Worm (Caenorhabditis elegans) whole organism, young adult: ENCODE results near the gene srm-4.

Source experiments
- B0019.2 ChIP-seq: fragments of 200-800 bp; sonication (Bioruptor generic); conservative IDR thresholded peaks from 2 replicates; pipeline ENCODE4 v1.3.6; 2022; ENCODE audit warnings: missing genetic modification reagents, missing genetic modification characterization, missing compliant biosample characterization
- B0035.1 ChIP-seq: sonication (generic microtip); optimal IDR thresholded peaks from 2 replicates; lab custom pipeline; 2016; ENCODE audit warnings: missing genetic modification characterization, mild to moderate bottlenecking, missing compliant biosample characterization, missing genotype, missing genetic modification reagents
- B0336.3 ChIP-seq: fragments of 200-800 bp; sonication (Bioruptor generic); IDR thresholded peaks from 2 replicates; pipeline ENCODE4 v1.3.6; 2022; ENCODE audit warnings: missing genetic modification characterization, missing compliant biosample characterization
- D2030.7 ChIP-seq: fragments of 200-800 bp; sonication (Bioruptor generic); IDR thresholded peaks from 2 replicates; pipeline ENCODE4 v1.3.6; 2022; ENCODE audit warnings: missing genetic modification reagents, missing genetic modification characterization, missing compliant biosample characterization
- F10E7.11 ChIP-seq: sonication (generic microtip); optimal IDR thresholded peaks from 2 replicates; lab custom pipeline; 2017; ENCODE audit warnings: mild to moderate bottlenecking, missing genetic modification characterization, moderate library complexity, missing compliant biosample characterization
- F37B4.10 ChIP-seq: fragments of 200-800 bp; sonication (Bioruptor generic); IDR thresholded peaks from 2 replicates; pipeline ENCODE4 v1.3.6; 2022; ENCODE audit warnings: missing genetic modification characterization, missing compliant biosample characterization
- F39B2.1 ChIP-seq: fragments of 200-800 bp; sonication (Bioruptor generic); IDR thresholded peaks from 2 replicates; pipeline ENCODE4 v1.3.6; 2022; ENCODE audit warnings: missing genetic modification reagents, missing genetic modification characterization, missing compliant biosample characterization
- F57C9.4 ChIP-seq: sonication (generic microtip); optimal IDR thresholded peaks from 2 replicates; lab custom pipeline; 2017; ENCODE audit warnings: mild to moderate bottlenecking, missing genetic modification characterization, missing compliant biosample characterization
- K11D2.4 ChIP-seq: fragments of 200-800 bp; sonication (Bioruptor generic); IDR thresholded peaks from 2 replicates; pipeline ENCODE4 v1.3.6; 2022; ENCODE audit warnings: missing genetic modification reagents, missing genetic modification characterization, missing compliant biosample characterization
- T26A5.8 ChIP-seq: sonication (generic microtip); optimal IDR thresholded peaks from 2 replicates; lab custom pipeline; 2016; ENCODE audit warnings: missing genetic modification characterization, missing compliant biosample characterization
- Y95B8A.8 ChIP-seq: fragments of 200-800 bp; sonication (Bioruptor generic); IDR thresholded peaks from 2 replicates; pipeline ENCODE4 v1.3.6; 2022; ENCODE audit warnings: missing genetic modification reagents, missing genetic modification characterization, missing compliant biosample characterization
- aptf-2 ChIP-seq: fragments of 200-800 bp; sonication (Bioruptor generic); conservative IDR thresholded peaks from 2 replicates; pipeline ENCODE4 v1.3.6; 2022; ENCODE audit warnings: missing genetic modification reagents, missing genetic modification characterization, missing compliant biosample characterization
- aptf-3 ChIP-seq: fragments of 200-800 bp; sonication (Bioruptor generic); IDR thresholded peaks from 2 replicates; pipeline ENCODE4 v1.3.6; 2022; ENCODE audit warnings: missing genetic modification characterization, missing compliant biosample characterization
- cebp-1 ChIP-seq, 2 experiments: fragments of 200-800 bp in 1 of 2; sonication (Bioruptor generic) in 1 of 2; sonication (generic microtip) in 1 of 2; IDR thresholded peaks in 1 of 2; optimal IDR thresholded peaks in 1 of 2; 2 replicates each; pipeline versions ENCODE4 v1.3.6 to Lab custom; 2017 to 2022; ENCODE audit warnings: missing compliant biosample characterization in 2 of 2, missing genetic modification characterization in 2 of 2, mild to moderate bottlenecking in 1 of 2, missing genetic modification reagents in 1 of 2, moderate library complexity in 1 of 2
- ceh-27 ChIP-seq: fragments of 200-800 bp; sonication (Bioruptor generic); optimal IDR thresholded peaks from 2 replicates; lab custom pipeline; 2018; ENCODE audit warnings: mild to moderate bottlenecking, missing genetic modification characterization, moderate library complexity, missing compliant biosample characterization
- ceh-40 ChIP-seq: fragments of 200-800 bp; sonication (Bioruptor generic); IDR thresholded peaks from 2 replicates; pipeline ENCODE4 v1.3.6; 2022; ENCODE audit warnings: missing genetic modification characterization, missing compliant biosample characterization
- chd-7 ChIP-seq: sonication (generic microtip); optimal IDR thresholded peaks from 2 replicates; lab custom pipeline; 2016; ENCODE audit warnings: mild to moderate bottlenecking, missing genetic modification characterization, moderate library complexity, missing compliant biosample characterization
- efl-1 ChIP-seq: fragments of 150-350 bp; optimal IDR thresholded peaks from 2 replicates; lab custom pipeline; 2014; ENCODE audit warnings: missing biosample characterization, missing genetic modification reagents, missing genetic modification characterization
- ekl-4 ChIP-seq: fragments of 200-800 bp; sonication (Bioruptor generic); IDR thresholded peaks from 2 replicates; pipeline ENCODE4 v1.3.6; 2022; ENCODE audit warnings: missing genetic modification reagents, missing genetic modification characterization, missing compliant biosample characterization
- ets-4 ChIP-seq: fragments of 200-800 bp; sonication (Bioruptor generic); optimal IDR thresholded peaks from 2 replicates; lab custom pipeline; 2018; ENCODE audit warnings: mild to moderate bottlenecking, missing genetic modification characterization, missing compliant biosample characterization
- fkh-3 ChIP-seq: sonication (generic microtip); optimal IDR thresholded peaks from 2 replicates; lab custom pipeline; 2016; ENCODE audit warnings: mild to moderate bottlenecking, missing genetic modification characterization, missing compliant biosample characterization
- let-526 ChIP-seq: fragments of 200-800 bp; sonication (Bioruptor generic); IDR thresholded peaks from 2 replicates; pipeline ENCODE4 v1.3.6; 2022; ENCODE audit warnings: missing genetic modification reagents, missing genetic modification characterization, missing compliant biosample characterization
- lin-35 ChIP-seq, 3 experiments: fragments of 150-350 bp in 2 of 3; sonication (generic microtip) in 1 of 3; optimal IDR thresholded peaks; 2 replicates each; lab custom pipeline; 2014 to 2018; ENCODE audit warnings: missing biosample characterization in 3 of 3, missing genetic modification characterization in 3 of 3, missing genetic modification reagents in 3 of 3
- madf-10 ChIP-seq: sonication (generic microtip); optimal IDR thresholded peaks from 2 replicates; lab custom pipeline; 2016; ENCODE audit warnings: mild to moderate bottlenecking, missing genetic modification characterization, missing compliant biosample characterization
- madf-3 ChIP-seq: fragments of 200-800 bp; sonication (Bioruptor generic); IDR thresholded peaks from 2 replicates; pipeline ENCODE4 v1.3.6; 2022; ENCODE audit warnings: missing genetic modification reagents, missing genetic modification characterization, missing compliant biosample characterization
- mes-4 ChIP-seq: sonication (generic microtip); optimal IDR thresholded peaks from 2 replicates; lab custom pipeline; 2016; ENCODE audit warnings: missing genotype, missing genetic modification characterization, missing compliant biosample characterization
- nfya-1 ChIP-seq: sonication (generic microtip); optimal IDR thresholded peaks from 2 replicates; lab custom pipeline; 2017; ENCODE audit warnings: antibody characterized with exemption, missing compliant biosample characterization, missing genetic modification characterization, borderline replicate concordance; ENCODE audit not compliant: insufficient read depth
- nhr-179 ChIP-seq: sonication (generic microtip); optimal IDR thresholded peaks from 2 replicates; lab custom pipeline; 2016; ENCODE audit warnings: mild to moderate bottlenecking, missing genetic modification characterization, missing compliant biosample characterization
- nhr-80 ChIP-seq: sonication (generic microtip); optimal IDR thresholded peaks from 2 replicates; lab custom pipeline; 2016; ENCODE audit warnings: missing genetic modification characterization, missing compliant biosample characterization
- nhr-90 ChIP-seq: sonication (generic microtip); optimal IDR thresholded peaks from 2 replicates; lab custom pipeline; 2016; ENCODE audit warnings: missing genotype, mild to moderate bottlenecking, missing genetic modification characterization, missing compliant biosample characterization
- pha-4 ChIP-seq: fragments of 150-350 bp; sonication (generic microtip); optimal IDR thresholded peaks from 2 replicates; lab custom pipeline; 2014; ENCODE audit warnings: missing biosample characterization, missing genetic modification reagents, missing genetic modification characterization
- snpc-1.3 ChIP-seq: sonication (generic microtip); optimal IDR thresholded peaks from 2 replicates; lab custom pipeline; 2017; ENCODE audit warnings: missing genetic modification characterization, mild to moderate bottlenecking, missing compliant biosample characterization, antibody characterized with exemption, moderate library complexity, missing genotype, missing genetic modification reagents; ENCODE audit not compliant: insufficient read depth
- snpc-4 ChIP-seq, 5 experiments: fragments of 150-350 bp in 1 of 5; sonication (generic microtip) in 4 of 5; optimal IDR thresholded peaks; 2 replicates each; lab custom pipeline; 2014 to 2018; ENCODE audit warnings: missing genetic modification characterization in 5 of 5, missing biosample characterization in 3 of 5, antibody characterized with exemption in 2 of 5, mild to moderate bottlenecking in 2 of 5, missing compliant biosample characterization in 2 of 5, missing genotype in 2 of 5, moderate library complexity in 2 of 5, missing genetic modification reagents in 1 of 5
- somi-1 ChIP-seq: fragments of 200-800 bp; sonication (Bioruptor generic); optimal IDR thresholded peaks from 2 replicates; lab custom pipeline; 2018; ENCODE audit warnings: mild to moderate bottlenecking, missing genetic modification characterization, missing compliant biosample characterization
- tbx-9 ChIP-seq: sonication (generic microtip); optimal IDR thresholded peaks from 2 replicates; lab custom pipeline; 2016; ENCODE audit warnings: borderline replicate concordance, missing genetic modification characterization, inconsistent platforms, missing compliant biosample characterization
- zim-3 ChIP-seq: sonication (generic microtip); optimal IDR thresholded peaks from 2 replicates; lab custom pipeline; 2017; ENCODE audit warnings: mild to moderate bottlenecking, missing genetic modification characterization, moderate library complexity, missing compliant biosample characterization
- ztf-18 ChIP-seq: sonication (generic microtip); optimal IDR thresholded peaks from 2 replicates; lab custom pipeline; 2016; ENCODE audit warnings: missing genotype, mild to moderate bottlenecking, missing genetic modification characterization, missing compliant biosample characterization
- ztf-26 ChIP-seq: sonication (generic microtip); optimal IDR thresholded peaks from 2 replicates; lab custom pipeline; 2017; ENCODE audit warnings: missing genetic modification characterization, missing compliant biosample characterization

srm-4 gene

ce11 chrV:14314236-14314635 is 19.0 kb upstream of the srm-4 start, which contains the start of gene F47B8.1:
Gene F47B8.1 (minus strand): TSS chrV:14314336.
- TF ChIP-seq B0035.1 (tag; lab: Kevin White, UChicago) (no peak), ekl-4 (GFP tag; lab: Robert Waterston, UW) (no peak), F57C9.4 (no peak), tbx-9 (tag; lab: Kevin White, UChicago) (no peak), efl-1 (GFP tag; lab: Kevin White, UChicago) (no peak), ceh-27 (GFP tag; lab: Kevin White, UChicago) (no peak), Y95B8A.8 (GFP tag; lab: Robert Waterston, UW) (no peak), B0336.3 (GFP tag; lab: Robert Waterston, UW) (no peak)

ce11 chrV:14316525-14316924 is 16.7 kb upstream of the srm-4 start, which contains the start of gene F47B8.2:
Gene F47B8.2 (minus strand): TSS chrV:14316625.
- TF ChIP-seq nhr-179 (no peak), chd-7 (tag; lab: Kevin White, UChicago) (no peak), lin-35 (GFP tag; optimal IDR thresholded peaks at IDR 0.05; lab: Kevin White, UChicago) (no peak), fkh-3 (tag; lab: Kevin White, UChicago) (no peak), ceh-40 (GFP tag; lab: Robert Waterston, UW) (no peak), zim-3 (tag; lab: Kevin White, UChicago) (no peak), somi-1 (GFP tag; lab: Kevin White, UChicago) (no peak), ekl-4 (GFP tag; lab: Robert Waterston, UW) (no peak), ztf-26 (tag; lab: Kevin White, UChicago) (no peak), madf-10 (tag; lab: Kevin White, UChicago) (no peak), nfya-1 (tag; lab: Kevin White, UChicago) (no peak), K11D2.4 (GFP tag; lab: Robert Waterston, UW) (no peak), nhr-90 (tag; lab: Kevin White, UChicago) (no peak)

DNA sequence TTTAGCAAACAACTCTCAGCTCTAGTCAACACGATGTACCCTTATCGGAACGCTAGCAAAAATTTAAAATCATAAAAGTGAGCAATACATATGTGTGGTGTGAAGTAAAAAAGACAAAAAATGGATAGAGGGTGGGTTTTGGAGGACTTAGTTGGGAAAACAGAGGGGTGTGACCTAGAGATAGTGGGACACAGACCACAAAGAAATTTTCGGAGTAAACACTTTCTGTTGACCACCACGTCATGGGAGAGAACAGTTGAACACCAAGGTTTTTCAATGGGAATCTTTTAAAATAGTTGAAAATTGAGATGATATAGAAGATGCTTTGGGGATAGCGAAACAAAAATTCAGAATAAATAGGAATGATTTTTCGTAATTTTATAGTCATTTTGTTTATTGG is 16.0 kb upstream of the srm-4 start:
- no peak for TF ChIP-seq ztf-18 (tag; lab: Kevin White, UChicago)
- TF ChIP-seq nhr-80 (tag; lab: Kevin White, UChicago): no peak
- no peak for TF ChIP-seq F57C9.4
- TF ChIP-seq snpc-4 (GFP tag; optimal IDR thresholded peaks at IDR 0.05; lab: Kevin White, UChicago): no peak
- no peak for TF ChIP-seq snpc-4 (tag; optimal IDR thresholded peaks at IDR 0.05; lab: Kevin White, UChicago)
- TF ChIP-seq F37B4.10 (GFP tag; lab: Robert Waterston, UW): no peak
- no peak for TF ChIP-seq let-526 (GFP tag; lab: Robert Waterston, UW)
- TF ChIP-seq F10E7.11 (tag; lab: Kevin White, UChicago): no peak
- TF ChIP-seq B0019.2 (GFP tag; lab: Robert Waterston, UW): no peak
- TF ChIP-seq mes-4 (tag; lab: Kevin White, UChicago): no peak
- TF ChIP-seq aptf-3 (GFP tag; lab: Robert Waterston, UW): no peak
- no peak for TF ChIP-seq F39B2.1
- TF ChIP-seq D2030.7: no peak
- no peak for TF ChIP-seq pha-4 (tag; lab: Kevin White, UChicago)

DNA sequence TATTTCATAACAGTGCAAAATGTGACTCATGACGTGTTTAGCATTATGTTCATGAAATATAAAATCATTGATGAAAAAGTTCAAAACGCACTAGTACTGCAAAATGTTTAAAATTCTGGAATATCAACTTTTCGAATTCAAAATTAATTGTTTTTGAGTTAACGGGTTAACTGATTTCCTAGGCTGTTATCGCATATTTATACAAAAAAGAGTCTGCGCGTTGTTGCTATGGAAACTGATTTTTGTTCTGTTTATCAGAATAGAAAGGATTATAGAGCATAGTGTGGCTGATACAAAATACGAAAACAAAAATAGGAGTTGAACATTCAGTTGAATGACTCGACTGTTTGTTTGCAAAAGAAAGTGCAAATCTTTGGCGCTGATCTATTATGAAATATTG is 15.6 kb upstream of the srm-4 start:
- no peak for TF ChIP-seq T26A5.8
- no peak for TF ChIP-seq madf-3 (GFP tag; lab: Robert Waterston, UW)
- TF ChIP-seq aptf-2: no peak
- TF ChIP-seq snpc-1.3: no peak
- TF ChIP-seq cebp-1 (GFP tag; IDR thresholded peaks at IDR 0.05; lab: Robert Waterston, UW): no peak
- peak; percentile 1 for TF ChIP-seq cebp-1 (tag; optimal IDR thresholded peaks at IDR 0.05; lab: Kevin White, UChicago)
- no peak for TF ChIP-seq ets-4
